Fruit fly (Drosophila melanogaster) whole organism, embryonic: ENCODE results near the gene CG15930.

ENCODE experiments used
- fd96Cb ChIP-seq: fragments of 200-800 bp; sonication (Bioruptor generic); optimal IDR thresholded peaks from 2 replicates; lab custom pipeline; 2018; ENCODE audit warnings: missing biosample characterization, mild to moderate bottlenecking, missing genetic modification characterization, moderate library complexity
- rib ChIP-seq: fragments of 200-800 bp; sonication (Bioruptor generic); IDR thresholded peaks from 2 replicates; pipeline ENCODE4 v1.3.6; 2022; ENCODE audit warnings: missing biosample characterization, missing genetic modification characterization

dm6 chrX:5323636-5324035 lies 6.5 kb upstream of the CG15930 start, which contains the start of gene Mcm3:
- TF ChIP-seq rib: no peak
- TF ChIP-seq fd96Cb: no peak
